Worm (Caenorhabditis elegans) whole organism, young adult: Measurements from ENCODE around the gene R02F2.4.

Source experiments
- ama-1 ChIP-seq, 3 experiments: fragments of 150-350 bp in 1 of 3; sonication (generic microtip) in 2 of 3; optimal IDR thresholded peaks; 2 replicates each; lab custom pipeline; 2014 to 2018; ENCODE audit warnings: missing biosample characterization in 2 of 3, missing genetic modification characterization in 2 of 3, missing genetic modification reagents in 2 of 3
- bed-1 ChIP-seq: fragments of 200-800 bp; sonication (Bioruptor generic); IDR thresholded peaks from 2 replicates; pipeline ENCODE4 v1.3.6; 2022; ENCODE audit warnings: missing genetic modification reagents, missing genetic modification characterization, missing compliant biosample characterization
- chd-7 ChIP-seq: sonication (generic microtip); optimal IDR thresholded peaks from 2 replicates; lab custom pipeline; 2016; ENCODE audit warnings: mild to moderate bottlenecking, missing genetic modification characterization, moderate library complexity, missing compliant biosample characterization
- dpl-1 ChIP-seq: fragments of 150-350 bp; optimal IDR thresholded peaks from 2 replicates; lab custom pipeline; 2014; ENCODE audit warnings: missing biosample characterization, missing genetic modification reagents, missing genetic modification characterization
- lag-1 ChIP-seq: fragments of 200-800 bp; sonication (Bioruptor generic); IDR thresholded peaks from 2 replicates; pipeline ENCODE4 v1.3.6; 2022; ENCODE audit warnings: missing genetic modification reagents, missing genetic modification characterization, missing compliant biosample characterization
- lsl-1 ChIP-seq: fragments of 200-800 bp; sonication (Bioruptor generic); optimal IDR thresholded peaks from 2 replicates; lab custom pipeline; 2018; ENCODE audit warnings: mild to moderate bottlenecking, missing genetic modification characterization, moderate library complexity, missing compliant biosample characterization
- mel-28 ChIP-seq: sonication (generic microtip); optimal IDR thresholded peaks from 2 replicates; lab custom pipeline; 2016; ENCODE audit warnings: borderline replicate concordance, mild to moderate bottlenecking, missing genetic modification characterization, missing compliant biosample characterization
- nhr-80 ChIP-seq: sonication (generic microtip); optimal IDR thresholded peaks from 2 replicates; lab custom pipeline; 2016; ENCODE audit warnings: missing genetic modification characterization, missing compliant biosample characterization
- snpc-4 ChIP-seq, 5 experiments: fragments of 150-350 bp in 1 of 5; sonication (generic microtip) in 4 of 5; optimal IDR thresholded peaks; 2 replicates each; lab custom pipeline; 2014 to 2018; ENCODE audit warnings: missing genetic modification characterization in 5 of 5, missing biosample characterization in 3 of 5, antibody characterized with exemption in 2 of 5, mild to moderate bottlenecking in 2 of 5, missing compliant biosample characterization in 2 of 5, missing genotype in 2 of 5, moderate library complexity in 2 of 5, missing genetic modification reagents in 1 of 5
- xnd-1 ChIP-seq: sonication (generic microtip); optimal IDR thresholded peaks from 2 replicates; lab custom pipeline; 2016; ENCODE audit warnings: missing genotype, missing genetic modification reagents, missing genetic modification characterization, missing compliant biosample characterization

DNA sequence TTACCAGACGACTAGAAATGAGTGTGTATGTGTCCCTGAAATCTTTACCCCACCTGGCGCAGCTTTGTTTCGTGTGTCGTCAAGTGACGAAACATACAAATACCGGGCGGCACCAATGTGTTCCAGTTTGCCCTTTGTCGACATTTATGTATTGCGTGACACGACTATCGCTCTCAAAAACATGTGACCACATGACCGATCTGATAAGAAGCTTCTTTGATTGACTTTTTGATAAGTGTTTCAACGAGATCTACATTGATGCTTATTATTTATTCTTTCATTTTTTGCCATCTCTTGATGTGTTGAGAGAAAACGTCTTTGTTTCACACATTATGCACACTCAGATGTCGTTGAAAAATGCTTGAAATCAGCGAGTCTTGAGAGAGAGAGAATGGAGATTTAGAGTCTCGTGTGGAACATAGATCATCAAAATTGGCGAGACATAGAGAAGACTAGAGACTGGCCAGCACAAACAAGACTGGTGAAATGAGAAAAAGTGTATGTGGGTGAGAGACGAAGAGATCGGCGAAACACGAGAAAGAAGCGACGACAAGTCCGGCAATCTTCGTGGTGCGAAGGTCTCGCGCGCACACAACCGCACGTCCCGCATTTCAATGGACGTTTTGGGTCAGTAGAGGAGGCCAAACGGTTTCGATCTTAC lies 19.0 kb downstream of the R02F2.4 start:
- TF ChIP-seq dpl-1 (no peak), lsl-1 (GFP tag; lab: Kevin White, UChicago) (no peak), ama-1 (optimal IDR thresholded peaks at IDR 0.05; lab: Kevin White, UChicago) (no peak), ama-1 (GFP tag; optimal IDR thresholded peaks at IDR 0.05; lab: Kevin White, UChicago) (no peak), xnd-1 (tag; lab: Kevin White, UChicago) (no peak), mel-28 (tag; lab: Kevin White, UChicago) (no peak), chd-7 (tag; lab: Kevin White, UChicago) (peak; percentile 30), snpc-4 (GFP tag; optimal IDR thresholded peaks at IDR 0.05; lab: Kevin White, UChicago) (no peak), snpc-4 (tag; optimal IDR thresholded peaks at IDR 0.05; lab: Kevin White, UChicago) (peak in 3 of 4 experiments; percentile 17 to 46 (median 34)), bed-1 (GFP tag; lab: Robert Waterston, UW) (no peak), nhr-80 (peak; percentile 88), lag-1 (no peak)
